Fruit fly (Drosophila melanogaster) whole organism, larva: ENCODE data around the gene Sec8.

Experiments used
- noc ChIP-seq: fragments of 200-800 bp; sonication (Bioruptor generic); optimal IDR thresholded peaks from 3 replicates; lab custom pipeline; 2019; ENCODE audit warnings: missing biosample characterization, mild to moderate bottlenecking, missing genetic modification characterization, moderate library complexity

The Sec8 gene

dm6 chr3R:5758624-5759209 lies at the start of gene Sec8:
Gene Sec8, minus strand, starts transcription at chr3R:5758997.
- TF ChIP-seq noc: no peak

DNA sequence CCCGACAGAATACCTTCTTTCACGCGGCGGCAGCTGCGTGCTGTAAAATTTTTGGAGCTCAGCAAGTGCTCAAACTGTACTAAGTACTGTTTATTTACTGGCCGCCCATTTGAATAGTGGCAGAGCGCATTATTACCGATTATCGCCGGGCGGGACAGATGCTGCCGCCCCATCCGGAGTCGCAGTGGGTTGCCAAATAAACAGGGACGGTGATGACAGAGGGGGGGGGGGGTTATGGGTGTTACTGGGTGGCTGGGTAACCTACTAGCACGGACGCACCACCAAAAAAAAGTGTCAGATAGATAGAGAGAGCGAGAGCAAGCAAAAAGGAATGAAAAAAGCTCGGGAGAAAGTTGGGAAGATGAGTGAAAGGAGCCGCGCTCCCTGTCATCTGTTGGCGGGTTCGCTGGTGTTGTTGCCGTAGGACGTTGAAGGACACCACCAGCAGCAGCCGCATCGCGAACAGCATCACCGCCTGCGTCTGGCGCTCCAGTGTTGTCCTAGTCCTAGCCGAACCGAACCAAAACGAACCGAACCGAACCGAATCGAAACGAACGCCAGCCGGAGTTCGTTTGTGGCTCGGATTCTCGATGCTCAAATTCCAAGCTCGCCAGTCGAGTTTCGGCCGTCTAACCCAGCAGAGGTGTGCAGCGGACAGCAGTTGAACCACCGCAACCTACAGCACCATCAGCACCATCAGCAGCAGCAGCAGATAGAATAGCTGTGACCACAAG lies 43.1 kb upstream of the Sec8 start, which contains the start of gene CG11000:
TSS of gene CG11000 (plus strand) at position 626 of the 734 bp plus-strand sequence.
- TF ChIP-seq noc: no peak

DNA sequence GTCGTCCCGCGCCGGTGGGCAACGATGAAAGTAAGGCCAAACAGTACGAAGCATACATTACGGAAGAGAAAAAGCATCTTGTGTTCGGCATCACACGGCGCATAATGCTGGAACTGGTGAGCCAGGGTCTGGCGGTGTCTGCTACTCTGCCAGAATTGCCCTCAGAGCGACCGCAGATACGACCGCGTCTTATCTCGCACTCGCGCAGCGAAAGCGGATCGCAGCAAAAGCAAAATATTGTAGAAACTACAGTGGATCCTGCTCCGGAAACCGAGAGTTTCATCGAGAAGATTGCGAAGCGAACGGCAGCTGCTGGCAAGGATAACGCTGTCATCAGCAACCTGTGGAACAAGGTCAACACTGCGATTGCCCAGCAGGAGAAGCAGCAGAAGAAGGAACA lies 38.9 kb upstream of the Sec8 start:
- TF ChIP-seq noc: no peak

DNA sequence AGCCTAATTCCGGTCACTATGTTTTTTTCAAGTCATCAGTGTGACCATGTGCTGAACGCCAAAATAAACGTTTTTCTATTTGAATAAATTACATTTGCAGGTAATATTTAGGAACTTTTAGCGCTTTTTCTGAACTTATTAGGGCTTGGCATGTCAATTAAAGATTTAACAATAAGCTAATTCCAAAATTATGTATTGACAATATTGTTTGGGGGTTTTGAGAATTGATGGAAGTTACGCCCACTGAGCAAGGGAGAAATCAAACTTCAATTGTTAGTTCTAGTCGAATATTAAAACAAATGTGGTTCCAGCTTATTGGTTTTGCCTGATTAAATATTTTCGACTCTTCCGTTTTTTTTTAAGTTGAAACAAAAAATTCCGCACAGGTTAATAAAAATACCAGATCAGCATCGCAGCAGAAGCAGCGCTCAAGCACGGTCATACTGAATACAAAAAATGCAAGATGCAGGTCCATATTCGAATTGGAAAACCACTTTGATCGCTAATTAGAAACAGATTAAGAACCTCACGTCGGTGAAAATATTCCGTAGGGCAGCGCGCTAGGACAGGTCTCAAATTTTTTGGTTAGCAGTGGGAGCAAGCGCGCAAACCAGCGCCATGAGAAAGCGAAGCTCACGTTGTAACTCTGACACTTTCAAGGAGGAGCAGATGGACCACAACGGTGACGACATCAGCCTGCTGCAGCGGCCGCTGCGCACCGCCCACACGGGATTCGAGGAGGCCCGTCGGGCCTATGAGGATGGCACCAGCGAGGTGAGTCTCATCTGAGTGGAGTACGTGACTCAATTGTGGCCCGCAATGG lies 35.7 kb upstream of the Sec8 start, which contains the start of the genes PSMG1 and CG10979:
TSS of gene PSMG1 (minus strand) at position 51 of the 823 bp plus-strand sequence.
TSS of gene CG10979 (plus strand) at position 439 of the 823 bp plus-strand sequence.
- TF ChIP-seq noc: no peak

DNA sequence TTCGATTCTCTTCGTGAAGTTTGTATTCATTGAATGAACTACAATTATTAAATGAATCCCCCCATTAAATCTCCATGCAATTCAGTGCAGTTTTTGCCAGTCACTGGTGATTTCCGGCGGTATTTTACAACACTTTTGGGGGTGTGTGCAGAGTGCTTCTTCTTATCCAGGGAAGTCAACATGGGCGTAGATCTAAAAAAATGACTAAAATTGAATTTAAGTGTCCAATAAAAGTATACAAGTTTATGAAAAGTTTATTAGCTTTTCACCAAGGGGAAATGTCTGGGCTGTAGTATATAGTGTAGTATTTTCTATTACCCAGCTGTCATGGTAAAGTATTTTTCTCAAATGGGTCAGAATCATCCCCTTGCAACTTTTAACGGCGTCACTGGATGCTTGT lies 32.7 kb upstream of the Sec8 start, which contains the start of gene Hpf1:
TSS of gene Hpf1 (plus strand) at position 383 of the 400 bp plus-strand sequence.
- peak; percentile 99 for TF ChIP-seq noc

- peak; percentile 88 for TF ChIP-seq noc
Measured at dm6 chr3R:5789025-5789953, 30.5 kb upstream of the Sec8 start, which contains the start of the genes Hat1 and Rpn5. Gene Hat1, minus strand, starts transcription at chr3R:5789384. Gene Rpn5, plus strand, starts transcription at chr3R:5789493.

DNA sequence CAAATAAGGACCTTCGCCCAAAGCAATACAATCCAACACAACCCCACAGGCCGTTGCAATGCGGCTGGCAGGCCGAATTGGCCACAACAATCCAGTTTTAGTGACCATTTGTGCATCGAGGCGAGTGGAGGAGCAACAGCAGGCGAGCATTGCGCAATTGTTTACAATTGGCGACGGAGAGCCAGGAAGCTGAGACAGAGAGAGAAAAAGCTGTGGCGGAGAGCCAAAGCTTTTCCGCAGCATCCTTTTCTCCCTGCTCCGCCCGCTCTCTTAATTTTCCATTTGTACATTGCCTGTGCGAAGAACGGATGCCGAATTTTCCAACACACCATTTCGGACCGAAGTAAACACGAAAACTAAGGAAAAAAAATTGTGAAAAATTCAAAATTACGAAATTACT lies 22.7 kb upstream of the Sec8 start, which contains the start of gene kat-60L1:
TSS of gene kat-60L1 (plus strand) at position 301 of the 400 bp plus-strand sequence.
- TF ChIP-seq noc: no peak

dm6 chr3R:5780976-5781375 lies 22.2 kb upstream of the Sec8 start, which contains the start of gene CG2082:
Gene CG2082, minus strand, starts transcription at chr3R:5781076.
- no peak for TF ChIP-seq noc

dm6 chr3R:5778731-5779593 lies 20.2 kb upstream of the Sec8 start, which contains the start of gene jagn:
Gene jagn, plus strand, starts transcription at chr3R:5779315.
- TF ChIP-seq noc: no peak

DNA sequence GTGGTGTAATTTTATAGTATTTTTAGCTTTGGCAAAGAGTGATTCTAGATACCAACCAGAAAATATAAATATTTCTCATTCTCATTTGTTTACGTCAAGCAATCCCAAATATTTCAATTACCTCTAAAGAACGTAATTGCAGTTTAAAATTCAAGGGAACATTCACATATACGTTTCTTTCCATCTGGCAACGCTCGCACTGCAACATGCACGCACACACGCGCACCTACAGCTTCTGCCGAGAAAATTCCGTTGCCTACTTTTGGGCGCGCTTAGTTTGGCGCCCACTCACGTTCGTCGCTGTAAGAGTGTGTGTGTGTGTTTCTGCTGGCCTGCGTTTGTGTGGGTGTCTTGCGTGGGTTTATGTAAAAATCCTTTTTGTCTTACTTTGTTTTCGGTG lies 13.6 kb upstream of the Sec8 start:
- TF ChIP-seq noc: no peak

DNA sequence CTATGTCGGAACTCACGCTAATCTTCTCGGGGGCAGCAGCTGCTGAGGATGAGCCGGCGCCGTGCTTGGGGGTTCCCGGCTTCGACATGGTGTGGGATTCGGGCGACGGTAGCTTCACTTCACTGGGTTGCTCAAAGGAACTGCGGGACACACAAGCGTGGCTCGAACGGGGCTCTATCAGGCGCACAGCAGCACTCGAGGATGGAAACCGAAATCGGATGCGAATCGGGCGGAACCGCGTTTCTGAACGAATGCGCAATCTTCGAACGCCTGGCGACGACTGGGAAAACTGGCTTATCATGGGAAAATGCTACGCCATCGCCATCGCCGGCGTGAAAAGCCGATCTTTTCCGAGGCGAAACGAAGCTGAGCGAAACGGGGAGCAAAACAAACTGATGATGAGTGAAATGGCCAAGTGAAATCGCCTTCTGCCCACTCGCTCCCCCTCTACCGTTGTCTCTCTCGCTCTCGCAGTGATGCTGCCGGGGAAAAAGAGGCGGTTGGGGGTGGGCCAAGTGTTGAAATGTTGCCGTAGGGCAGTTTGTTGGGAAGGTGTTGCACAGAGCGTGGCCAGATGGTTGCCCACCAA lies 12.9 kb upstream of the Sec8 start:
- no peak for TF ChIP-seq noc

- TF ChIP-seq noc: no peak
Measured at dm6 chr3R:5760980-5761379, 2.2 kb upstream of the Sec8 start.

DNA sequence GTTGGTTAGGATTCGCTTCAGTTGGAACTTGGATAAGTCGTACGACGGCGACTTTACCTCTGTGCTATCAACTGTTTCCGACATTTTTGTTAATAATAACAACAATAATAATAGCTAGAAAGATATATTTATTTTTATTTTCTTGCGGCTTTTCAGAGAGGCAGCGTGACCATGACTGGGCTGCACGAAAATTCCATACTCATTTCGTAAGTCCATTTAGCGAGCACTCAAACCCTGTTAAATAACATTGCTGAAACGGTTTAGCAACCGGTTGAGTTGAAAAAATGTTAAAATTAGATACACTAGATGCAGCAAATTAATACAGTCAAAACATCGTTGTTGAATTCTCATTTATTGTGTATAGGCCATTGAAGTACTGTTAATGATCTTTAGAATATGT lies 4.2 kb downstream of the Sec8 start, which contains the start of gene Dcps:
TSS of gene Dcps (minus strand) at position 181 of the 400 bp plus-strand sequence.
- no peak for TF ChIP-seq noc

DNA sequence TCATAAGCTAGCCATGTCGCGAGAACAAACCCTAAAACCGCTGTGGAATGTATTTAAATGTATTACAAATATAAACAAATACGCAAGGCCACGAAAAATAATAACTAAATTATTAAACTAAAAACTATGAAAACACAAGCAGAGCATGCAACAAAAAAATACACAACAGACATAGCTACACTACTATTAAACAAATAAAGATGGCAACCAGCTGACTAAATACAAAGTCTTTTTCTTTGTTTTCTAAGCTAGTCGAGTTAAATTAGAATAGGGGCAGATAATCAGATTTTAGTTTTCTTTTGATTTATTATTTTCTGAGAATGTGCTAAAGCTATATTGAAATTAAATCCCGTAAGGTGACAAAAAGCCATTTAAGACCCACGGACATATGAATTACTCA lies 12.2 kb downstream of the Sec8 start:
- no peak for TF ChIP-seq noc
